Worm (Caenorhabditis elegans): ENCODE measurements around the gene pde-2.

DNA sequence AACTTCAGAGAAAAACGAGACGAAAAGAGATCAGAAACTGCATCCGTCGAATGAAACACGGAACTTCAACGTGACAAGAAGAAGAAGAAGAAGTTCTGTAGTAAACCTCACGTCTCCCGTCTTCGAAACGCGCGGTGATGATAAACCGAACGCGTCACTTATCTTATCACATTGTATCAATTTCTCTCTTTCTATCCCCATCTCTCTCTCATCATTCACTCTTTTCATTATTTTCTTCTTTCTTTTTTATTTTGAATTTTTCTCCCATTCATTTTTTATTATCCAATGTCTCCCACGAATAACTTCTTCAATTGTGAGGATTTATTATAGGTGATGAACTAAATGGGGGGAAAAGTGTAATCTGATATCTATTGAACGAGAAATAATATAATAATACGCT lies 5.2 kb upstream of the pde-2 start:
- TF ChIP-seq lin-35 (GFP tag; optimal IDR thresholded peaks at IDR 0.05): peak in 1 of 2 experiments; percentile 38
- TF ChIP-seq lin-13 (GFP tag; optimal IDR thresholded peaks at IDR 0.05): no peak
- TF ChIP-seq jun-1 (tag; optimal IDR thresholded peaks at IDR 0.05): no peak
- no peak for TF ChIP-seq pag-3 (tag; optimal IDR thresholded peaks at IDR 0.05; ENCODE audit: borderline replicate concordance, insufficient read depth)
- no peak for TF ChIP-seq sptf-1 (tag; optimal IDR thresholded peaks at IDR 0.05)
- peak; percentile 47 for TF ChIP-seq nhr-20 (tag; optimal IDR thresholded peaks at IDR 0.05)

Data from whole organism, L1 larva.